Worm (Caenorhabditis elegans) whole organism, young adult: ENCODE results near the gene icln-1.

ENCODE experiments used
- F52B5.7 ChIP-seq: sonication (generic microtip); optimal IDR thresholded peaks from 2 replicates; lab custom pipeline; 2016; ENCODE audit warnings: mild to moderate bottlenecking, missing genetic modification characterization, missing compliant biosample characterization
- ama-1 ChIP-seq, 3 experiments: fragments of 150-350 bp in 1 of 3; sonication (generic microtip) in 2 of 3; optimal IDR thresholded peaks; 2 replicates each; lab custom pipeline; 2014 to 2018; ENCODE audit warnings: missing biosample characterization in 2 of 3, missing genetic modification characterization in 2 of 3, missing genetic modification reagents in 2 of 3
- gei-17 ChIP-seq: fragments of 200-800 bp; sonication (Bioruptor generic); optimal IDR thresholded peaks from 2 replicates; lab custom pipeline; 2018; ENCODE audit warnings: mild to moderate bottlenecking, missing genetic modification characterization, missing compliant biosample characterization
- madf-6 ChIP-seq: fragments of 200-800 bp; sonication (Bioruptor generic); IDR thresholded peaks from 2 replicates; pipeline ENCODE4 v1.3.6; 2022; ENCODE audit warnings: missing genetic modification reagents, missing genetic modification characterization, missing compliant biosample characterization
- xnd-1 ChIP-seq: sonication (generic microtip); optimal IDR thresholded peaks from 2 replicates; lab custom pipeline; 2016; ENCODE audit warnings: missing genotype, missing genetic modification reagents, missing genetic modification characterization, missing compliant biosample characterization
- ztf-6 ChIP-seq: fragments of 200-800 bp; sonication (Bioruptor generic); IDR thresholded peaks from 2 replicates; pipeline ENCODE4 v1.3.6; 2022; ENCODE audit warnings: missing genetic modification reagents, missing genetic modification characterization, missing compliant biosample characterization

DNA sequence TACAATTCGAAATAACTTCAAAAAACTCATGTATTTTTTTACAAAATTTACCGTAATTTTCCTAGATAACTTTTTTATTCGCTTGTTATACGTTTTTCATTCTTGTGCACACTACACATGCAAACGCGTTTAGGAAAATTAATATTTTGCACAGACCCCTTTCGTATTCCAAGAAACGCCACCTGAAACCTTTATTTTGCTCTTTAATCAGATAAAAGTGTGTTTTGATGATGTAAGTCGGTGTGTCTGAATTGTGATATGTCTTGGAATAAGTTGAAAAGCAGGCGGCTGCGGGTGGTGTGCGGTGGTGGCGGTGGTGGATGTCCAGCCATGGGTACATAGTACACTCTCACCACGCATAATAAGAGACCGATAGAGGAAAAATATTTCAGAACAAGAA lies 42.0 kb downstream of the icln-1 start:
- TF ChIP-seq ama-1 (optimal IDR thresholded peaks at IDR 0.05; lab: Kevin White, UChicago) = no peak
- no peak for TF ChIP-seq ama-1 (GFP tag; optimal IDR thresholded peaks at IDR 0.05; lab: Kevin White, UChicago)
- TF ChIP-seq gei-17 (GFP tag; lab: Kevin White, UChicago) = no peak
- TF ChIP-seq ztf-6 = no peak
- TF ChIP-seq xnd-1 (tag; lab: Kevin White, UChicago) = no peak
- no peak for TF ChIP-seq F52B5.7 (tag; lab: Kevin White, UChicago)
- TF ChIP-seq madf-6 = no peak
